Fruit fly (Drosophila melanogaster) whole organism, prepupa: ENCODE data around the gene CCKLR-17D3.

ENCODE experiments used
- CG15336 ChIP-seq: fragments of 200-800 bp; sonication (Bioruptor generic); IDR thresholded peaks from 2 replicates; pipeline ENCODE4 v1.3.6; 2022; ENCODE audit warnings: missing biosample characterization, missing genetic modification characterization
- CG16779 ChIP-seq: fragments of 200-800 bp; sonication (Bioruptor generic); optimal IDR thresholded peaks from 3 replicates; lab custom pipeline; 2017; ENCODE audit warnings: missing biosample characterization, mild to moderate bottlenecking, missing genetic modification characterization
- CG8319 ChIP-seq: fragments of 200-800 bp; sonication (Bioruptor generic); optimal IDR thresholded peaks from 3 replicates; lab custom pipeline; 2016; ENCODE audit warnings: missing biosample characterization, missing genetic modification characterization

DNA sequence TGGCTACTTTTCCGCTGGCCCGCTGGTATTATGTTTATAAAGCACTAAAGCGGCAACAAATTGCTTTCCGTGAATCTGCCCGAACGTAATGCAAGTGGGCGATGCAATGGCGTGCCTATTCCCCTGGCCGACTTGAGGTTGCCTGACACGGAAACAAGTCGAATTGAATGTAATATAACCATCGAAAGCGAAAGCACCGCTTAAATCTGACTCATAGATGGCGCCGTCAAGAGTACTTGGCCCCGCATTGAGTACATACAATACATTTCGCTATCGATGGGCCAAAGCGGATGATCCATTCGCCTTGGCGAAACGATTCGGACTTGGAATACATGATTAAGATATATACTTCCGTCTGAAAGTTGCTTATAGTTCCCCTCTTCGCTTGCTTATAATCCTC lies 6.4 kb upstream of the CCKLR-17D3 start:
- no peak for TF ChIP-seq CG15336 (GFP tag; lab: Robert Waterston, UW)
- TF ChIP-seq CG16779 (tag; lab: Kevin White, UChicago) = no peak
- TF ChIP-seq CG8319 (GFP tag; lab: Kevin White, UChicago) = no peak
